Worm (Caenorhabditis elegans): ENCODE data around the gene W05B10.3.

The W05B10.3 gene

DNA sequence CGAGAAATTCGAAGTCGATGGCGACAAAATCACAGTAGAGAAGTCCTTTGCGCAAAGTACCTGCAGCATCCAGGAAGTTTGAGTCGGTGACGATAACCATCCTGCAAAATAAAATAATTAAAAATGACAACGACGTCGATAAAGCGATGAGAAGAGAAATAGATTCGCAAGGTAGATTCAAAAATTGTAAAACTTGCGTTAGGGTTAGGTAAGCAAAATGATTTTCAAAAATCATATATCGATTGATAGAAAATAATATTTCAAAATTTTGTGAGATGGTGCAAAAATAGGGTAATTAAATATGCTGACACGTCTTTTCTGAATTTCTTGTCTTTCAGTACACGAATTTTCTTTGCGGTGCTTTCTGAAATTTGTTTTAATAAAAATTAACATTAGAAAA, 33.6 kb upstream of the W05B10.3 start, which contains the start of gene parn-1:
Gene parn-1, minus strand, starts transcription at position 101 of the 400 bp plus-strand sequence.
- no peak for TF ChIP-seq ama-1 (optimal IDR thresholded peaks at IDR 0.05)
- TF ChIP-seq hnd-1 (tag; optimal IDR thresholded peaks at IDR 0.05): no peak
- no peak for TF ChIP-seq pes-1 (GFP tag; IDR thresholded peaks at IDR 0.05)
- no peak for TF ChIP-seq sea-1 (GFP tag; conservative IDR thresholded peaks at IDR 0.05)
- no peak for TF ChIP-seq aly-1 (tag; optimal IDR thresholded peaks at IDR 0.05)
- no peak for TF ChIP-seq scrt-1 (GFP tag; IDR thresholded peaks at IDR 0.05)
- TF ChIP-seq tbx-37 (GFP tag; conservative IDR thresholded peaks at IDR 0.05): no peak
- TF ChIP-seq hmbx-1 (tag; optimal IDR thresholded peaks at IDR 0.05): no peak
- TF ChIP-seq ets-7 (tag; optimal IDR thresholded peaks at IDR 0.05): no peak
- no peak for TF ChIP-seq tbx-11 (GFP tag; IDR thresholded peaks at IDR 0.05)
- no peak for TF ChIP-seq tra-4 (tag; optimal IDR thresholded peaks at IDR 0.05)
- TF ChIP-seq flt-1 (GFP tag; IDR thresholded peaks at IDR 0.05): no peak
- TF ChIP-seq ceh-13 (GFP tag; optimal IDR thresholded peaks at IDR 0.05): no peak
- TF ChIP-seq ceh-36 (tag; optimal IDR thresholded peaks at IDR 0.05): no peak
- TF ChIP-seq F13C5.2 (tag; optimal IDR thresholded peaks at IDR 0.05): no peak
- TF ChIP-seq B0310.2 (tag; optimal IDR thresholded peaks at IDR 0.05): no peak
- TF ChIP-seq hmg-4 (GFP tag; optimal IDR thresholded peaks at IDR 0.05): no peak

- no peak for TF ChIP-seq ets-7 (tag; optimal IDR thresholded peaks at IDR 0.05)
- TF ChIP-seq ceh-36 (tag; optimal IDR thresholded peaks at IDR 0.05): no peak
- TF ChIP-seq B0310.2 (tag; optimal IDR thresholded peaks at IDR 0.05): no peak
- no peak for TF ChIP-seq F13C5.2 (tag; optimal IDR thresholded peaks at IDR 0.05)
- TF ChIP-seq sea-1 (GFP tag; conservative IDR thresholded peaks at IDR 0.05): no peak
- TF ChIP-seq aly-1 (tag; optimal IDR thresholded peaks at IDR 0.05): no peak
- TF ChIP-seq scrt-1 (GFP tag; IDR thresholded peaks at IDR 0.05): no peak
- no peak for TF ChIP-seq pes-1 (GFP tag; IDR thresholded peaks at IDR 0.05)
Measured at ce11 chrV:12683205-12683604, 21.7 kb upstream of the W05B10.3 start.

DNA sequence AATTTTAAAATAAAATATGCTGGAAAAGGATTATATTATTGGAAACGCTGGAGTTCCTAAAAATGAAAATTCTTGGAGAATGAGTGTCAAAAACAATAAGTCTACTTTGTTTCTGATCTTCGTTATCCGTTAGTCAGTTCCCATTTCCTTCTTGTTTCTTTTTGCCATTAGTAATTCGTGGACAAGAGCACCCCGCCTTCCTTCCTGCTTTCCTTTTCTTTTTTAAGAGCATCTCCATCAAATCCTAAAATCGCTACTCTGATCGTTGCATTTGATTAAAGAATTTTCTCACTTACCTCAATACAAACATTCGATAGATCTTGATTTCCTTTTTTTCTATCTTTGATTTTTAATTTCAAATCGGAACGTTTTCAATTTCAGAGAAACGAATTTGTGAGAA, 18.3 kb upstream of the W05B10.3 start, which contains the start of gene frpr-15:
Gene frpr-15, plus strand, starts transcription at position 301 of the 400 bp plus-strand sequence.
- TF ChIP-seq B0310.2 (tag; optimal IDR thresholded peaks at IDR 0.05): no peak
- TF ChIP-seq scrt-1 (GFP tag; IDR thresholded peaks at IDR 0.05): no peak
- TF ChIP-seq tbx-37 (GFP tag; conservative IDR thresholded peaks at IDR 0.05): no peak
- TF ChIP-seq ets-7 (tag; optimal IDR thresholded peaks at IDR 0.05): no peak
- no peak for TF ChIP-seq pes-1 (GFP tag; IDR thresholded peaks at IDR 0.05)
- TF ChIP-seq hnd-1 (tag; optimal IDR thresholded peaks at IDR 0.05): no peak

DNA sequence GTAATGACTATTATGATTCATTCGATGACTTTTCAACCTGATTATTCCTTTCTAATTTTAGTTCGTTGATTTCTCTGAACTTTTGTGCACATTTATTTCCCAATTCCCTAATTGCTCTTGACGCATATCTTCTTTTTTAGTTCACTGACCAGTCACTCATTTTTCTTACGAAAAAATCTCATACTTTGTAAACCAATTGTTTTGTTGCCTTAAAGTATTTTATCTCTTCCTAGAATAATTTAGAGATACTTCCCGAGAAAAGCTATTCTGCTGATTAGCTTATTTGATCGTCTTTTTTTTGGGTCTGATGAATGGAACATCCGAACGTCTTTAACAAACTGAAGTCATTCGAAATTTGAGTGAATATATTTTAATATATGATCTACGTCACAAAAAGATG, 17.8 kb upstream of the W05B10.3 start:
- TF ChIP-seq F13C5.2 (tag; optimal IDR thresholded peaks at IDR 0.05): no peak
- TF ChIP-seq flt-1 (GFP tag; IDR thresholded peaks at IDR 0.05): no peak
- no peak for TF ChIP-seq pes-1 (GFP tag; IDR thresholded peaks at IDR 0.05)
- TF ChIP-seq ceh-36 (tag; optimal IDR thresholded peaks at IDR 0.05): no peak
- TF ChIP-seq aly-1 (tag; optimal IDR thresholded peaks at IDR 0.05): no peak
- no peak for TF ChIP-seq hmg-4 (GFP tag; optimal IDR thresholded peaks at IDR 0.05)
- no peak for TF ChIP-seq tbx-11 (GFP tag; IDR thresholded peaks at IDR 0.05)
- TF ChIP-seq tra-4 (tag; optimal IDR thresholded peaks at IDR 0.05): no peak
- TF ChIP-seq hnd-1 (tag; optimal IDR thresholded peaks at IDR 0.05): no peak
- TF ChIP-seq scrt-1 (GFP tag; IDR thresholded peaks at IDR 0.05): no peak
- no peak for TF ChIP-seq ceh-13 (GFP tag; optimal IDR thresholded peaks at IDR 0.05)
- TF ChIP-seq sea-1 (GFP tag; conservative IDR thresholded peaks at IDR 0.05): no peak
- TF ChIP-seq ama-1 (optimal IDR thresholded peaks at IDR 0.05): no peak
- no peak for TF ChIP-seq ets-7 (tag; optimal IDR thresholded peaks at IDR 0.05)
- no peak for TF ChIP-seq B0310.2 (tag; optimal IDR thresholded peaks at IDR 0.05)

- TF ChIP-seq ama-1 (optimal IDR thresholded peaks at IDR 0.05) (no peak), sea-1 (GFP tag; conservative IDR thresholded peaks at IDR 0.05) (no peak), tbx-11 (GFP tag; IDR thresholded peaks at IDR 0.05) (no peak), pes-1 (GFP tag; IDR thresholded peaks at IDR 0.05) (no peak), hnd-1 (tag; optimal IDR thresholded peaks at IDR 0.05) (no peak), F13C5.2 (tag; optimal IDR thresholded peaks at IDR 0.05) (no peak)
Measured at ce11 chrV:12676299-12676698, 14.8 kb upstream of the W05B10.3 start.

ce11 chrV:12673745-12674144, 12.2 kb upstream of the W05B10.3 start:
- TF ChIP-seq pes-1 (GFP tag; IDR thresholded peaks at IDR 0.05) (no peak), B0310.2 (tag; optimal IDR thresholded peaks at IDR 0.05) (no peak), tbx-37 (GFP tag; conservative IDR thresholded peaks at IDR 0.05) (no peak), tra-4 (tag; optimal IDR thresholded peaks at IDR 0.05) (no peak), ets-7 (tag; optimal IDR thresholded peaks at IDR 0.05) (no peak), ama-1 (optimal IDR thresholded peaks at IDR 0.05) (no peak), hmg-4 (GFP tag; optimal IDR thresholded peaks at IDR 0.05) (no peak), ceh-13 (GFP tag; optimal IDR thresholded peaks at IDR 0.05) (no peak), sea-1 (GFP tag; conservative IDR thresholded peaks at IDR 0.05) (no peak), aly-1 (tag; optimal IDR thresholded peaks at IDR 0.05) (no peak), hnd-1 (tag; optimal IDR thresholded peaks at IDR 0.05) (no peak), ceh-36 (tag; optimal IDR thresholded peaks at IDR 0.05) (no peak), F13C5.2 (tag; optimal IDR thresholded peaks at IDR 0.05) (no peak), tbx-11 (GFP tag; IDR thresholded peaks at IDR 0.05) (no peak), hmbx-1 (tag; optimal IDR thresholded peaks at IDR 0.05) (no peak), flt-1 (GFP tag; IDR thresholded peaks at IDR 0.05) (no peak), scrt-1 (GFP tag; IDR thresholded peaks at IDR 0.05) (no peak)

DNA sequence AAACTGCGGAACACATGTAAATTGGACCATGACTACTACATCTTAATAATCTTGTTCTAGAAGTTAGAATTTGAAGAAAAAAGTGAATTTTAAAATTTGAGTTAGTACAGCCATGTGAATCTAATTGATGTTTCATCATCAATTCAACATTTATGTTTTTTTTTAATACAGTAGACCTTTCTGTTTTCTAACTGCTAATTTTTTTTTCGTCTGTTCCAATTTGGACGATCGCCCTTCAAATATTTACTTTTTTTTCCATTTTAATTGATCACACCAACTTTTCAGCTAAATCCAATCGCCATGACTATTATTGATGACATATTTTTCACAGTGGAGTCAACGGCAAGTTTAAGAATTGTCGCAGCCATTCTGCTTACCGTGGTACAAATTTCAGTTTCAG, 9.1 kb upstream of the W05B10.3 start, which contains the start of gene srx-116:
Gene srx-116, plus strand, starts transcription at position 301 of the 400 bp plus-strand sequence.
- TF ChIP-seq aly-1 (tag; optimal IDR thresholded peaks at IDR 0.05) (no peak), scrt-1 (GFP tag; IDR thresholded peaks at IDR 0.05) (no peak), sea-1 (GFP tag; conservative IDR thresholded peaks at IDR 0.05) (no peak), tbx-37 (GFP tag; conservative IDR thresholded peaks at IDR 0.05) (no peak), hmbx-1 (tag; optimal IDR thresholded peaks at IDR 0.05) (no peak), B0310.2 (tag; optimal IDR thresholded peaks at IDR 0.05) (no peak), tbx-11 (GFP tag; IDR thresholded peaks at IDR 0.05) (no peak), ets-7 (tag; optimal IDR thresholded peaks at IDR 0.05) (no peak), flt-1 (GFP tag; IDR thresholded peaks at IDR 0.05) (no peak), ceh-13 (GFP tag; optimal IDR thresholded peaks at IDR 0.05) (no peak), ama-1 (optimal IDR thresholded peaks at IDR 0.05) (no peak), pes-1 (GFP tag; IDR thresholded peaks at IDR 0.05) (no peak), hmg-4 (GFP tag; optimal IDR thresholded peaks at IDR 0.05) (no peak), ceh-36 (tag; optimal IDR thresholded peaks at IDR 0.05) (no peak), tra-4 (tag; optimal IDR thresholded peaks at IDR 0.05) (no peak), hnd-1 (tag; optimal IDR thresholded peaks at IDR 0.05) (no peak), F13C5.2 (tag; optimal IDR thresholded peaks at IDR 0.05) (no peak)

Measured in whole organism, early embryonic.